Fruit fly (Drosophila melanogaster) whole organism, embryonic: Measurements from ENCODE around the gene Adck5.

ENCODE experiments used
- B-H2 ChIP-seq: fragments of 200-800 bp; sonication (Bioruptor generic); optimal IDR thresholded peaks from 2 replicates; lab custom pipeline; 2018; ENCODE audit warnings: missing biosample characterization, mild to moderate bottlenecking, missing genetic modification characterization
- Bdp1 ChIP-seq: fragments of 200-800 bp; sonication (Bioruptor generic); optimal IDR thresholded peaks from 3 replicates; lab custom pipeline; 2016; ENCODE audit warnings: missing biosample characterization, missing genetic modification characterization
- Blimp-1 ChIP-seq: fragments of 200-800 bp; sonication (Bioruptor generic); optimal IDR thresholded peaks from 3 replicates; lab custom pipeline; 2018; ENCODE audit warnings: missing biosample characterization, missing genetic modification characterization, mild to moderate bottlenecking, moderate library complexity, missing genetic modification reagents
- CG10543 ChIP-seq: fragments of 200-800 bp; sonication (Bioruptor generic); optimal IDR thresholded peaks from 3 replicates; lab custom pipeline; 2017; ENCODE audit warnings: missing biosample characterization, mild to moderate bottlenecking, missing genetic modification characterization, moderate library complexity
- CG1233 ChIP-seq: fragments of 200-800 bp; sonication (Bioruptor generic); optimal IDR thresholded peaks from 4 replicates; lab custom pipeline; 2018; ENCODE audit warnings: missing biosample characterization, mild to moderate bottlenecking, missing genetic modification characterization
- CG14667 ChIP-seq: fragments of 200-800 bp; sonication (Bioruptor generic); IDR thresholded peaks from 2 replicates; pipeline ENCODE4 v1.3.6; 2022; ENCODE audit warnings: missing biosample characterization, missing genetic modification characterization
- CG18262 ChIP-seq: fragments of 200-800 bp; optimal IDR thresholded peaks from 3 replicates; lab custom pipeline; 2019; ENCODE audit warnings: missing biosample characterization, mild to moderate bottlenecking, missing genetic modification characterization, moderate library complexity
- CG18599 ChIP-seq: fragments of 200-800 bp; sonication (Bioruptor generic); optimal IDR thresholded peaks from 3 replicates; lab custom pipeline; 2017; ENCODE audit warnings: missing biosample characterization, missing genetic modification characterization, mild to moderate bottlenecking, moderate library complexity, missing genetic modification reagents
- CG2712 ChIP-seq: fragments of 200-800 bp; optimal IDR thresholded peaks from 3 replicates; lab custom pipeline; 2019; ENCODE audit warnings: missing biosample characterization, mild to moderate bottlenecking, missing genetic modification characterization, moderate library complexity
- CG3163 ChIP-seq: fragments of 200-800 bp; sonication (Bioruptor generic); optimal IDR thresholded peaks from 3 replicates; lab custom pipeline; 2016; ENCODE audit warnings: missing biosample characterization, missing genetic modification characterization
- CG33213 ChIP-seq: fragments of 200-800 bp; sonication (Bioruptor generic); optimal IDR thresholded peaks from 3 replicates; lab custom pipeline; 2016; ENCODE audit warnings: missing biosample characterization, missing genetic modification characterization
- CG43689 ChIP-seq: fragments of 200-800 bp; sonication (Bioruptor generic); IDR thresholded peaks from 2 replicates; pipeline ENCODE4 v1.3.6; 2022; ENCODE audit warnings: missing biosample characterization, missing genetic modification characterization
- CG8281 ChIP-seq: fragments of 200-800 bp; sonication (Bioruptor generic); optimal IDR thresholded peaks from 2 replicates; lab custom pipeline; 2018; ENCODE audit warnings: missing biosample characterization, mild to moderate bottlenecking, missing genetic modification characterization, moderate library complexity
- CG8290 ChIP-seq, 3 experiments: fragments of 200-800 bp; sonication (Bioruptor generic); optimal IDR thresholded peaks; 2 replicates each; lab custom pipeline; 2016 to 2019; ENCODE audit warnings: missing biosample characterization in 3 of 3, missing genetic modification characterization in 3 of 3, mild to moderate bottlenecking in 2 of 3, moderate library complexity in 1 of 3
- CG8388 ChIP-seq: fragments of 200-800 bp; sonication (Bioruptor generic); optimal IDR thresholded peaks from 2 replicates; lab custom pipeline; 2019; ENCODE audit warnings: missing biosample characterization, mild to moderate bottlenecking, missing genetic modification characterization, moderate library complexity
- CG8765 ChIP-seq: fragments of 200-800 bp; sonication (Bioruptor generic); IDR thresholded peaks from 2 replicates; pipeline ENCODE4 v1.3.6; 2022; ENCODE audit warnings: missing biosample characterization, missing genetic modification characterization
- CG9817 ChIP-seq: fragments of 200-800 bp; sonication (Bioruptor generic); optimal IDR thresholded peaks from 2 replicates; lab custom pipeline; 2018; ENCODE audit warnings: missing biosample characterization, mild to moderate bottlenecking, missing genetic modification characterization, moderate library complexity
- Deaf1 ChIP-seq: fragments of 200-800 bp; optimal IDR thresholded peaks from 3 replicates; lab custom pipeline; 2019; ENCODE audit warnings: missing biosample characterization, mild to moderate bottlenecking, missing genetic modification characterization, moderate library complexity
- Dref ChIP-seq: fragments of 200-800 bp; sonication (Bioruptor generic); IDR thresholded peaks from 2 replicates; pipeline ENCODE4 v1.3.6; 2022; ENCODE audit warnings: missing biosample characterization, missing genetic modification characterization
- Fer3 ChIP-seq: fragments of 200-800 bp; sonication (Bioruptor generic); optimal IDR thresholded peaks from 2 replicates; lab custom pipeline; 2018; ENCODE audit warnings: missing biosample characterization, mild to moderate bottlenecking, missing genetic modification characterization, moderate library complexity
- HLH3B ChIP-seq: fragments of 200-800 bp; sonication (Bioruptor generic); IDR thresholded peaks from 2 replicates; pipeline ENCODE4 v1.3.6; 2022; ENCODE audit warnings: missing biosample characterization, missing genetic modification characterization
- Mad ChIP-seq: fragments of 200-800 bp; sonication (Bioruptor generic); optimal IDR thresholded peaks from 2 replicates; lab custom pipeline; 2016; ENCODE audit warnings: missing biosample characterization, missing genetic modification characterization
- Max ChIP-seq: fragments of 200-800 bp; sonication (Bioruptor generic); optimal IDR thresholded peaks from 2 replicates; lab custom pipeline; 2016; ENCODE audit warnings: missing biosample characterization, mild to moderate bottlenecking, missing genetic modification characterization
- Med ChIP-seq: fragments of 200-800 bp; sonication (Bioruptor generic); peaks from one replicate; lab custom pipeline; 2016; ENCODE audit warnings: missing biosample characterization, missing genetic modification characterization, mild to moderate bottlenecking, inconsistent platforms, moderate library complexity
- Ptx1 ChIP-seq: fragments of 200-800 bp; sonication (Bioruptor generic); IDR thresholded peaks from 2 replicates; pipeline ENCODE4 v1.3.6; 2022; ENCODE audit warnings: missing biosample characterization, missing genetic modification characterization
- Sin3A ChIP-seq: fragments of >200 bp; optimal IDR thresholded peaks from 2 replicates; lab custom pipeline; 2018
- Six4 ChIP-seq: fragments of 200-800 bp; sonication (Bioruptor generic); optimal IDR thresholded peaks from 2 replicates; lab custom pipeline; 2016; ENCODE audit warnings: missing biosample characterization, missing genetic modification characterization
- Sox100B ChIP-seq: fragments of 200-800 bp; sonication (Bioruptor generic); optimal IDR thresholded peaks from 3 replicates; lab custom pipeline; 2018; ENCODE audit warnings: missing biosample characterization, mild to moderate bottlenecking, missing genetic modification characterization
- Tbp ChIP-seq: fragments of >200 bp; optimal IDR thresholded peaks from 2 replicates; lab custom pipeline; 2018; ENCODE audit warnings: missing biosample characterization, missing genetic modification characterization
- al ChIP-seq: fragments of 200-800 bp; sonication (Bioruptor generic); IDR thresholded peaks from 2 replicates; pipeline ENCODE4 v1.3.6; 2022; ENCODE audit warnings: missing biosample characterization, missing genetic modification characterization
- bigmax ChIP-seq: fragments of 200-800 bp; sonication (Bioruptor generic); optimal IDR thresholded peaks from 2 replicates; lab custom pipeline; 2018; ENCODE audit warnings: missing biosample characterization, mild to moderate bottlenecking, missing genetic modification characterization
- ci ChIP-seq: fragments of 200-800 bp; sonication (Bioruptor generic); IDR thresholded peaks from 3 replicates; pipeline ENCODE4 v1.3.6; 2022; ENCODE audit warnings: missing biosample characterization, missing genetic modification characterization
- crp ChIP-seq, 2 experiments: fragments of 200-800 bp; sonication (Bioruptor generic); optimal IDR thresholded peaks; 2 replicates in 1 of 2; 3 replicates in 1 of 2; lab custom pipeline; 2017; ENCODE audit warnings: missing biosample characterization in 2 of 2, missing genetic modification characterization in 2 of 2, mild to moderate bottlenecking in 1 of 2, moderate library complexity in 1 of 2
- dysf ChIP-seq: fragments of 200-800 bp; sonication (Bioruptor generic); IDR thresholded peaks from 3 replicates; pipeline ENCODE4 v1.3.6; 2022; ENCODE audit warnings: missing biosample characterization, missing genetic modification characterization
- gcm2 ChIP-seq: fragments of 200-800 bp; sonication (Bioruptor generic); optimal IDR thresholded peaks from 2 replicates; lab custom pipeline; 2016; ENCODE audit warnings: missing biosample characterization, missing genetic modification characterization
- hbn ChIP-seq: fragments of 200-800 bp; sonication (Bioruptor generic); IDR thresholded peaks from 2 replicates; pipeline ENCODE4 v1.3.6; 2022; ENCODE audit warnings: missing biosample characterization, missing genetic modification characterization; ENCODE audit not compliant: partially characterized antibody
- ind ChIP-seq: fragments of 200-800 bp; sonication (Bioruptor generic); optimal IDR thresholded peaks from 3 replicates; lab custom pipeline; 2016; ENCODE audit warnings: missing biosample characterization, missing genetic modification characterization
- lola ChIP-seq, 3 experiments: fragments of >200 bp in 2 of 3; fragments of 200-800 bp in 1 of 3; sonication (Bioruptor generic) in 1 of 3; optimal IDR thresholded peaks; 2 replicates each; lab custom pipeline; 2017 to 2019; ENCODE audit warnings: missing biosample characterization in 3 of 3, missing genetic modification characterization in 3 of 3, mild to moderate bottlenecking in 1 of 3, moderate library complexity in 1 of 3
- otp ChIP-seq: fragments of 200-800 bp; sonication (Bioruptor generic); IDR thresholded peaks from 3 replicates; pipeline ENCODE4, ENCODE4 v1.3.6; 2022; ENCODE audit warnings: missing biosample characterization, missing genetic modification characterization
- p53 ChIP-seq: fragments of 200-800 bp; sonication (Bioruptor generic); optimal IDR thresholded peaks from 2 replicates; lab custom pipeline; 2016; ENCODE audit warnings: missing biosample characterization, missing genetic modification characterization
- pnt ChIP-seq: fragments of 200-800 bp; sonication (Bioruptor generic); optimal IDR thresholded peaks from 3 replicates; lab custom pipeline; 2016; ENCODE audit warnings: missing biosample characterization, missing genetic modification characterization
- row ChIP-seq: fragments of 200-800 bp; sonication (Bioruptor generic); IDR thresholded peaks from 3 replicates; pipeline ENCODE4 v1.3.6; 2022; ENCODE audit warnings: missing biosample characterization, missing genetic modification characterization
- slou ChIP-seq: fragments of 200-800 bp; sonication (Bioruptor generic); optimal IDR thresholded peaks from 3 replicates; lab custom pipeline; 2016; ENCODE audit warnings: missing biosample characterization, missing genetic modification characterization
- sna ChIP-seq: fragments of 200-800 bp; sonication (Bioruptor generic); IDR thresholded peaks from 2 replicates; pipeline ENCODE4 v1.3.6; 2022; ENCODE audit warnings: missing biosample characterization, missing genetic modification characterization; ENCODE audit not compliant: partially characterized antibody
- sob ChIP-seq: fragments of 200-800 bp; sonication (Bioruptor generic); IDR thresholded peaks from 2 replicates; pipeline ENCODE4 v1.3.6; 2022; ENCODE audit warnings: missing biosample characterization, missing genetic modification characterization
- sug ChIP-seq: fragments of 200-800 bp; optimal IDR thresholded peaks from 2 replicates; lab custom pipeline; 2019; ENCODE audit warnings: missing biosample characterization, mild to moderate bottlenecking, missing genetic modification characterization, moderate library complexity
- vnd ChIP-seq: fragments of 200-800 bp; sonication (Bioruptor generic); IDR thresholded peaks from 3 replicates; pipeline ENCODE4 v1.3.6; 2022; ENCODE audit warnings: missing biosample characterization, missing genetic modification characterization; ENCODE audit not compliant: partially characterized antibody

The Adck5 gene

dm6 chr3L:11204852-11205251, 35.2 kb downstream of the Adck5 start (continued):
- TF ChIP-seq CG8388, result no peak
- no peak for TF ChIP-seq CG8765 (GFP tag; lab: Robert Waterston, UW)

dm6 chr3L:11205608-11206336, 36.2 kb downstream of the Adck5 start, which contains the start of gene Plod:
TSS of gene Plod (minus strand) at chr3L:11206016.
- peak; percentile 30 for TF ChIP-seq sug
- no peak for TF ChIP-seq CG43689 (GFP tag; lab: Robert Waterston, UW)
- peak; percentile 76; the same call in 2 of the 3 replicates for TF ChIP-seq ci (GFP tag; lab: Robert Waterston, UW)
- peak; percentile 61 for TF ChIP-seq CG33213 (GFP tag; lab: Kevin White, UChicago)
- TF ChIP-seq CG18262 (tag; lab: Kevin White, UChicago), result peak; percentile 48
- peak; percentile 81 for TF ChIP-seq Med (GFP tag; lab: Kevin White, UChicago)
- no peak for TF ChIP-seq al (GFP tag; lab: Robert Waterston, UW)
- peak; percentile 5 for TF ChIP-seq Sin3A (lab: Kevin White, UChicago)
- 0 out of 2 replicates have a peak, but pooled peaks have one; percentile 26 for TF ChIP-seq hbn (GFP tag; lab: Robert Waterston, UW)
- peak; percentile 39 for TF ChIP-seq Fer3 (tag; lab: Kevin White, UChicago)
- TF ChIP-seq CG8290 (GFP tag; optimal IDR thresholded peaks at IDR 0.05; lab: Kevin White, UChicago), result no peak
- no peak for TF ChIP-seq CG8290 (tag; optimal IDR thresholded peaks at IDR 0.05; lab: Kevin White, UChicago)
- peak; percentile 67 for TF ChIP-seq Deaf1 (tag; lab: Kevin White, UChicago)
- no peak for TF ChIP-seq CG9817 (tag; lab: Kevin White, UChicago)
- peak; percentile 41; the same call in 1 of the 2 replicates for TF ChIP-seq Ptx1 (GFP tag; lab: Robert Waterston, UW)
- TF ChIP-seq sob, result peak; percentile 60; the same call in 1 of the 2 replicates
- peak; percentile 43; the same call in 1 of the 3 replicates for TF ChIP-seq otp (GFP tag; lab: Robert Waterston, UW)
- no peak for TF ChIP-seq CG8765 (GFP tag; lab: Robert Waterston, UW)
- peak; percentile 18 for TF ChIP-seq Bdp1
- peak in 2 of 3 experiments; percentile 40 to 96 for TF ChIP-seq lola (GFP tag; optimal IDR thresholded peaks at IDR 0.05; lab: Kevin White, UChicago)
- TF ChIP-seq CG18599 (GFP tag; lab: Kevin White, UChicago), result peak; percentile 43
- no peak for TF ChIP-seq slou
- TF ChIP-seq Blimp-1 (GFP tag; lab: Kevin White, UChicago), result peak; percentile 34
- TF ChIP-seq Six4 (GFP tag; lab: Kevin White, UChicago), result peak; percentile 19
- no peak; the same call in 1 of the 2 replicates for TF ChIP-seq Dref (GFP tag; lab: Robert Waterston, UW)
- TF ChIP-seq sna (GFP tag; lab: Robert Waterston, UW), result no peak
- peak; percentile 88 to 98 for TF ChIP-seq crp (GFP tag; optimal IDR thresholded peaks at IDR 0.05; lab: Kevin White, UChicago)
- peak; percentile 17 for TF ChIP-seq CG1233 (GFP tag; lab: Kevin White, UChicago)
- no peak for TF ChIP-seq gcm2 (GFP tag; lab: Kevin White, UChicago)
- no peak for TF ChIP-seq pnt
- no peak for TF ChIP-seq CG8281 (tag; lab: Kevin White, UChicago)
- peak; percentile 51 for TF ChIP-seq Mad
- TF ChIP-seq CG14667 (GFP tag; lab: Robert Waterston, UW), result no peak
- TF ChIP-seq Tbp (GFP tag; lab: Kevin White, UChicago), result no peak
- no peak for TF ChIP-seq Sox100B (GFP tag; lab: Kevin White, UChicago)
- peak; percentile 81 for TF ChIP-seq row (GFP tag; lab: Robert Waterston, UW)
- TF ChIP-seq bigmax, result no peak
- TF ChIP-seq B-H2, result peak; percentile 38
- TF ChIP-seq CG10543 (GFP tag; lab: Kevin White, UChicago), result peak; percentile 18
- TF ChIP-seq CG3163 (GFP tag; lab: Kevin White, UChicago), result peak; percentile 4
- TF ChIP-seq p53 (GFP tag; lab: Kevin White, UChicago), result no peak
- peak; percentile 37 for TF ChIP-seq ind (GFP tag; lab: Kevin White, UChicago)
- 0 out of 2 replicates have a peak, but pooled peaks have one; percentile 28 for TF ChIP-seq HLH3B (GFP tag; lab: Robert Waterston, UW)
- TF ChIP-seq vnd (GFP tag; lab: Robert Waterston, UW), result no peak
- no peak for TF ChIP-seq Max (GFP tag; lab: Kevin White, UChicago)
- peak; percentile 72 for TF ChIP-seq CG2712 (tag; lab: Kevin White, UChicago)
- peak; percentile 48; the same call in 1 of the 3 replicates for TF ChIP-seq dysf (GFP tag; lab: Robert Waterston, UW)
